Fruit fly (Drosophila melanogaster) whole organism, embryonic: ENCODE results near the gene Hsp110.

Source experiments
- Atf3 ChIP-seq: fragments of 200-800 bp; sonication (Bioruptor generic); optimal IDR thresholded peaks from 3 replicates; lab custom pipeline; 2016; ENCODE audit warnings: missing biosample characterization, missing genetic modification characterization
- Bdp1 ChIP-seq: fragments of 200-800 bp; sonication (Bioruptor generic); optimal IDR thresholded peaks from 3 replicates; lab custom pipeline; 2016; ENCODE audit warnings: missing biosample characterization, missing genetic modification characterization
- CG10267 ChIP-seq: fragments of 200-800 bp; sonication (Bioruptor generic); optimal IDR thresholded peaks from 2 replicates; lab custom pipeline; 2018; ENCODE audit warnings: missing biosample characterization, mild to moderate bottlenecking, missing genetic modification characterization, moderate library complexity
- CG10321 ChIP-seq: fragments of 200-800 bp; sonication (Bioruptor generic); IDR thresholded peaks from 2 replicates; pipeline ENCODE4 v1.3.6; 2022; ENCODE audit warnings: missing biosample characterization, missing genetic modification characterization
- CG11398 ChIP-seq: fragments of 200-800 bp; sonication (Bioruptor generic); optimal IDR thresholded peaks from 2 replicates; lab custom pipeline; 2016; ENCODE audit warnings: missing biosample characterization, missing genetic modification characterization
- CG11723 ChIP-seq: fragments of 200-800 bp; sonication (Bioruptor generic); optimal IDR thresholded peaks from 2 replicates; lab custom pipeline; 2017; ENCODE audit warnings: missing biosample characterization, mild to moderate bottlenecking, missing genetic modification characterization
- CG15514 ChIP-seq: fragments of 200-800 bp; sonication (Bioruptor generic); optimal IDR thresholded peaks from 3 replicates; lab custom pipeline; 2017; ENCODE audit warnings: missing biosample characterization, missing genetic modification characterization, mild to moderate bottlenecking, moderate library complexity, missing genetic modification reagents
- CG16863 ChIP-seq: fragments of 200-800 bp; sonication (Bioruptor generic); optimal IDR thresholded peaks from 3 replicates; lab custom pipeline; 2016; ENCODE audit warnings: missing biosample characterization, missing genetic modification characterization
- CG17359 ChIP-seq: fragments of 200-800 bp; sonication (Bioruptor generic); optimal IDR thresholded peaks from 3 replicates; lab custom pipeline; 2018; ENCODE audit warnings: missing biosample characterization, mild to moderate bottlenecking, missing genetic modification characterization, moderate library complexity
- CG1792 ChIP-seq: fragments of 200-800 bp; sonication (Bioruptor generic); optimal IDR thresholded peaks from 2 replicates; lab custom pipeline; 2016; ENCODE audit warnings: missing biosample characterization, missing genetic modification characterization
- CG18262 ChIP-seq: fragments of 200-800 bp; optimal IDR thresholded peaks from 3 replicates; lab custom pipeline; 2019; ENCODE audit warnings: missing biosample characterization, mild to moderate bottlenecking, missing genetic modification characterization, moderate library complexity
- CG18476 ChIP-seq: fragments of 200-800 bp; sonication (Bioruptor generic); optimal IDR thresholded peaks from 2 replicates; lab custom pipeline; 2016; ENCODE audit warnings: missing biosample characterization, mild to moderate bottlenecking, missing genetic modification characterization
- CG30431 ChIP-seq: fragments of 200-800 bp; sonication (Bioruptor generic); optimal IDR thresholded peaks from 2 replicates; lab custom pipeline; 2017; ENCODE audit warnings: missing biosample characterization, missing genetic modification characterization
- CG3407 ChIP-seq: fragments of 200-800 bp; sonication (Bioruptor generic); optimal IDR thresholded peaks from 2 replicates; lab custom pipeline; 2018; ENCODE audit warnings: missing biosample characterization, mild to moderate bottlenecking, missing genetic modification characterization
- CG4424 ChIP-seq: fragments of 200-800 bp; sonication (Bioruptor generic); optimal IDR thresholded peaks from 3 replicates; lab custom pipeline; 2016; ENCODE audit warnings: missing biosample characterization, missing genetic modification characterization
- CG7357 ChIP-seq: fragments of 200-800 bp; sonication (Bioruptor generic); IDR thresholded peaks from 3 replicates; pipeline ENCODE4 v1.3.6; 2022; ENCODE audit warnings: missing biosample characterization, missing genetic modification characterization
- CG7745 ChIP-seq: fragments of 200-800 bp; sonication (Bioruptor generic); optimal IDR thresholded peaks from 2 replicates; lab custom pipeline; 2018; ENCODE audit warnings: missing biosample characterization, mild to moderate bottlenecking, missing genetic modification characterization, moderate library complexity
- CG8089 ChIP-seq: fragments of 200-800 bp; sonication (Bioruptor generic); optimal IDR thresholded peaks from 3 replicates; lab custom pipeline; 2016; ENCODE audit warnings: missing biosample characterization, missing genetic modification characterization
- CG8765 ChIP-seq: fragments of 200-800 bp; sonication (Bioruptor generic); IDR thresholded peaks from 2 replicates; pipeline ENCODE4 v1.3.6; 2022; ENCODE audit warnings: missing biosample characterization, missing genetic modification characterization
- CG9727 ChIP-seq: fragments of 200-800 bp; sonication (Bioruptor generic); optimal IDR thresholded peaks from 3 replicates; lab custom pipeline; 2017; ENCODE audit warnings: missing biosample characterization, mild to moderate bottlenecking, missing genetic modification characterization
- Dek ChIP-seq: fragments of 200-800 bp; sonication (Bioruptor generic); optimal IDR thresholded peaks from 3 replicates; lab custom pipeline; 2019; ENCODE audit warnings: missing biosample characterization, mild to moderate bottlenecking, missing genetic modification characterization, moderate library complexity
- Dip3 ChIP-seq: fragments of 200-800 bp; sonication (Bioruptor generic); optimal IDR thresholded peaks from 3 replicates; lab custom pipeline; 2016; ENCODE audit warnings: missing biosample characterization, missing genetic modification characterization
- Dp ChIP-seq: fragments of 200-800 bp; sonication (Bioruptor generic); optimal IDR thresholded peaks from 2 replicates; lab custom pipeline; 2018; ENCODE audit warnings: missing biosample characterization, mild to moderate bottlenecking, missing genetic modification characterization, moderate library complexity
- Kr ChIP-seq: fragments of 200-800 bp; sonication (Bioruptor generic); optimal IDR thresholded peaks from 2 replicates; lab custom pipeline; 2017; ENCODE audit warnings: missing biosample characterization, mild to moderate bottlenecking, missing genetic modification characterization
- Lpt ChIP-seq: fragments of >200 bp; optimal IDR thresholded peaks from 2 replicates; lab custom pipeline; 2018; ENCODE audit warnings: missing biosample characterization, missing genetic modification characterization
- Med ChIP-seq: fragments of 200-800 bp; sonication (Bioruptor generic); peaks from one replicate; lab custom pipeline; 2016; ENCODE audit warnings: missing biosample characterization, missing genetic modification characterization, mild to moderate bottlenecking, inconsistent platforms, moderate library complexity
- Meics ChIP-seq: fragments of 200-800 bp; sonication (Bioruptor generic); optimal IDR thresholded peaks from 2 replicates; lab custom pipeline; 2017; ENCODE audit warnings: missing biosample characterization, mild to moderate bottlenecking, missing genetic modification characterization
- Nf-YA ChIP-seq: fragments of 200-800 bp; sonication (Bioruptor generic); IDR thresholded peaks from 2 replicates; pipeline ENCODE4 v1.3.6; 2022; ENCODE audit warnings: missing biosample characterization, missing genetic modification characterization
- Oaz ChIP-seq: fragments of 200-800 bp; sonication (Bioruptor generic); IDR thresholded peaks from 2 replicates; pipeline ENCODE4 v1.3.6; 2022; ENCODE audit warnings: missing biosample characterization, missing genetic modification characterization
- Ptx1 ChIP-seq: fragments of 200-800 bp; sonication (Bioruptor generic); IDR thresholded peaks from 2 replicates; pipeline ENCODE4 v1.3.6; 2022; ENCODE audit warnings: missing biosample characterization, missing genetic modification characterization
- Scr ChIP-seq: fragments of 200-800 bp; sonication (Bioruptor generic); IDR thresholded peaks from 2 replicates; pipeline ENCODE4 v1.3.6; 2022; ENCODE audit warnings: missing biosample characterization, missing genetic modification characterization; ENCODE audit not compliant: partially characterized antibody
- Six4 ChIP-seq: fragments of 200-800 bp; sonication (Bioruptor generic); optimal IDR thresholded peaks from 2 replicates; lab custom pipeline; 2016; ENCODE audit warnings: missing biosample characterization, missing genetic modification characterization
- Stat92E ChIP-seq, 3 experiments: fragments of >200 bp in 2 of 3; fragments of 200-800 bp in 1 of 3; sonication (Bioruptor generic) in 1 of 3; optimal IDR thresholded peaks; 2 replicates each; lab custom pipeline; 2017 to 2019; ENCODE audit warnings: missing biosample characterization in 3 of 3, missing genetic modification characterization in 3 of 3, mild to moderate bottlenecking in 1 of 3, moderate library complexity in 1 of 3
- ab ChIP-seq: fragments of 200-800 bp; sonication (Bioruptor generic); optimal IDR thresholded peaks from 2 replicates; lab custom pipeline; 2016; ENCODE audit warnings: missing biosample characterization, missing genetic modification characterization
- az2 ChIP-seq: fragments of 200-800 bp; sonication (Bioruptor generic); optimal IDR thresholded peaks from 3 replicates; lab custom pipeline; 2016; ENCODE audit warnings: missing biosample characterization, missing genetic modification characterization
- cas ChIP-seq: fragments of 200-800 bp; sonication (Bioruptor generic); IDR thresholded peaks from 2 replicates; pipeline ENCODE4 v1.3.6; 2022; ENCODE audit warnings: missing biosample characterization, missing genetic modification characterization
- corto ChIP-seq: fragments of 200-800 bp; sonication (Bioruptor generic); optimal IDR thresholded peaks from 2 replicates; lab custom pipeline; 2016; ENCODE audit warnings: missing biosample characterization, mild to moderate bottlenecking, missing genetic modification characterization, moderate library complexity
- dpn ChIP-seq, 2 experiments: fragments of 200-800 bp; sonication (Bioruptor generic); optimal IDR thresholded peaks; 3 replicates each; lab custom pipeline; 2016; ENCODE audit warnings: missing biosample characterization in 2 of 2, missing genetic modification characterization in 2 of 2
- ewg ChIP-seq: fragments of 200-800 bp; sonication (Bioruptor generic); optimal IDR thresholded peaks from 3 replicates; lab custom pipeline; 2017; ENCODE audit warnings: mild to moderate bottlenecking, missing biosample characterization, missing genetic modification reagents, missing genetic modification characterization
- fd102C ChIP-seq: fragments of 200-800 bp; sonication (Bioruptor generic); optimal IDR thresholded peaks from 2 replicates; lab custom pipeline; 2018; ENCODE audit warnings: missing biosample characterization, mild to moderate bottlenecking, missing genetic modification characterization, moderate library complexity
- gsb ChIP-seq: fragments of 200-800 bp; sonication (Bioruptor generic); IDR thresholded peaks from 2 replicates; pipeline ENCODE4 v1.3.6; 2022; ENCODE audit warnings: missing biosample characterization, missing genetic modification characterization
- hb ChIP-seq: fragments of 200-800 bp; sonication (Bioruptor generic); IDR thresholded peaks from 3 replicates; pipeline ENCODE4 v1.3.6; 2022; ENCODE audit warnings: missing biosample characterization, missing genetic modification characterization; ENCODE audit not compliant: partially characterized antibody
- hbn ChIP-seq: fragments of 200-800 bp; sonication (Bioruptor generic); IDR thresholded peaks from 2 replicates; pipeline ENCODE4 v1.3.6; 2022; ENCODE audit warnings: missing biosample characterization, missing genetic modification characterization; ENCODE audit not compliant: partially characterized antibody
- her ChIP-seq: fragments of 200-800 bp; sonication (Bioruptor generic); optimal IDR thresholded peaks from 2 replicates; lab custom pipeline; 2016; ENCODE audit warnings: missing biosample characterization, missing genetic modification characterization
- oc ChIP-seq: fragments of 200-800 bp; sonication (Bioruptor generic); optimal IDR thresholded peaks from 2 replicates; lab custom pipeline; 2018; ENCODE audit warnings: missing biosample characterization, mild to moderate bottlenecking, missing genetic modification characterization, moderate library complexity
- stwl ChIP-seq: fragments of 200-800 bp; sonication (Bioruptor generic); optimal IDR thresholded peaks from 3 replicates; lab custom pipeline; 2018; ENCODE audit warnings: missing biosample characterization, mild to moderate bottlenecking, missing genetic modification characterization, moderate library complexity
- tll ChIP-seq, 2 experiments: fragments of 200-800 bp in 1 of 2; fragments of >200 bp in 1 of 2; sonication (Bioruptor generic) in 1 of 2; optimal IDR thresholded peaks; 2 replicates each; lab custom pipeline; 2017 to 2019; ENCODE audit warnings: missing biosample characterization in 2 of 2, missing genetic modification characterization in 2 of 2, mild to moderate bottlenecking in 1 of 2, moderate library complexity in 1 of 2
- vnd ChIP-seq: fragments of 200-800 bp; sonication (Bioruptor generic); IDR thresholded peaks from 3 replicates; pipeline ENCODE4 v1.3.6; 2022; ENCODE audit warnings: missing biosample characterization, missing genetic modification characterization; ENCODE audit not compliant: partially characterized antibody
- wor ChIP-seq: fragments of 200-800 bp; sonication (Bioruptor generic); IDR thresholded peaks from 2 replicates; pipeline ENCODE4 v1.3.6; 2022; ENCODE audit warnings: missing biosample characterization, missing genetic modification characterization

Gene Hsp110

dm6 chr3L:14028485-14029384 is 8.1 kb upstream of the Hsp110 start, which contains the start of gene Ptip (continued):
- TF ChIP-seq CG18476 (GFP tag; lab: Kevin White, UChicago) (no peak), az2 (no peak), Atf3 (no peak), wor (no peak), CG10321 (no peak), Lpt (GFP tag; lab: Kevin White, UChicago) (no peak), Meics (GFP tag; lab: Kevin White, UChicago) (no peak), CG15514 (GFP tag; lab: Kevin White, UChicago) (peak; percentile 27), ab (GFP tag; lab: Kevin White, UChicago) (no peak), CG16863 (GFP tag; lab: Kevin White, UChicago) (no peak), Dek (tag; lab: Kevin White, UChicago) (no peak), CG1792 (peak; percentile 6), Oaz (GFP tag; lab: Robert Waterston, UW) (no peak), Kr (GFP tag; lab: Kevin White, UChicago) (no peak), Ptx1 (GFP tag; lab: Robert Waterston, UW) (no peak), gsb (GFP tag; lab: Robert Waterston, UW) (no peak), Scr (GFP tag; lab: Robert Waterston, UW) (peak; percentile 96), CG10267 (tag; lab: Kevin White, UChicago) (peak; percentile 40), cas (no peak), ewg (GFP tag; lab: Kevin White, UChicago) (peak; percentile 40), Stat92E (GFP tag; optimal IDR thresholded peaks at IDR 0.05; lab: Kevin White, UChicago) (no peak), vnd (GFP tag; lab: Robert Waterston, UW) (peak; percentile 96), CG18262 (tag; lab: Kevin White, UChicago) (no peak), CG8765 (no peak), CG4424 (GFP tag; lab: Kevin White, UChicago) (no peak), CG30431 (no peak), Med (peak; percentile 92), CG11398 (GFP tag; lab: Kevin White, UChicago) (peak; percentile 69), CG11723 (GFP tag; lab: Kevin White, UChicago) (no peak), Dp (GFP tag; lab: Kevin White, UChicago) (peak; percentile 83), oc (no peak), dpn (GFP tag; optimal IDR thresholded peaks at IDR 0.05; lab: Kevin White, UChicago) (peak; percentile 12 to 16), hb (GFP tag; lab: Robert Waterston, UW) (peak; percentile 94), CG7745 (tag; lab: Kevin White, UChicago) (no peak), CG17359 (no peak), her (GFP tag; lab: Kevin White, UChicago) (no peak), stwl (peak; percentile 67), CG9727 (peak; percentile 13), fd102C (GFP tag; lab: Kevin White, UChicago) (no peak), Six4 (peak; percentile 2), CG3407 (no peak), Bdp1 (GFP tag; lab: Kevin White, UChicago) (no peak), tll (GFP tag; optimal IDR thresholded peaks at IDR 0.05; lab: Kevin White, UChicago) (peak in 1 of 2 experiments; percentile 25), CG8089 (GFP tag; lab: Kevin White, UChicago) (no peak), CG7357 (GFP tag; lab: Robert Waterston, UW) (no peak), Nf-YA (GFP tag; lab: Robert Waterston, UW) (no peak), hbn (GFP tag; lab: Robert Waterston, UW) (peak; percentile 93), corto (GFP tag; lab: Kevin White, UChicago) (no peak), Dip3 (GFP tag; lab: Kevin White, UChicago) (no peak)
